Worm (Caenorhabditis elegans): Measurements from ENCODE around the gene kdin-1.

DNA sequence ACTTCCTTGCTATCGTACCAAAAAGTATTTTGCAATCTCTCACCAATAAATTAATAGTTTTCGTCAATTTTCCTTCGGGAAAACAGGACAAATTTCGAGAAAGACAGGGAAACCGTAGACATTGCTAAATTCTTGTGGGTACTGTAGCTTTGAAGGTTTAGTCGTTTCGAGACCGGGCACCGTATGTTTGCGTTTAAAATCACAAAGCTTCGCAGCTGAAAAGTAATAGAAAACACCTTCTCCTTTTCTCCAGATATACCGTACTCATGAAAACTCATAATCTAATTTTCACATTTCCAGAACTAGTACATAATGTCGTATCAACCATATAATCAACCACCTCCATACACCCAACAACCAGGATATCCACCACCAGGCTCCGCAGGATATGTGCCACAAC, 29.5 kb upstream of the kdin-1 start, which contains the start of gene F13H10.6:
- TF ChIP-seq ama-1 (optimal IDR thresholded peaks at IDR 0.05) (no peak), pqm-1 (tag; optimal IDR thresholded peaks at IDR 0.05) (no peak), nhr-28 (tag; optimal IDR thresholded peaks at IDR 0.05) (no peak), ceh-9 (tag; optimal IDR thresholded peaks at IDR 0.05) (no peak), lin-39 (tag; optimal IDR thresholded peaks at IDR 0.05) (no peak), nhr-77 (tag; optimal IDR thresholded peaks at IDR 0.05) (no peak), sea-2 (GFP tag; optimal IDR thresholded peaks at IDR 0.05) (no peak), mdl-1 (tag; optimal IDR thresholded peaks at IDR 0.05) (no peak), zag-1 (tag; optimal IDR thresholded peaks at IDR 0.05) (no peak), nhr-237 (tag; optimal IDR thresholded peaks at IDR 0.05) (no peak), ceh-28 (tag; optimal IDR thresholded peaks at IDR 0.05) (no peak), ztf-4 (tag; optimal IDR thresholded peaks at IDR 0.05) (no peak)

All from whole organism, L3 larva.